Worm (Caenorhabditis elegans) whole organism, L1 larva: Measurements from ENCODE around the gene gpa-8.

Experiments used
- ama-1 ChIP-seq: fragments of 150-350 bp; optimal IDR thresholded peaks from 2 replicates; lab custom pipeline; 2014
- ceh-63 ChIP-seq: fragments of 200-800 bp; sonication (Bioruptor generic); optimal IDR thresholded peaks from 2 replicates; lab custom pipeline; 2018; ENCODE audit warnings: mild to moderate bottlenecking, missing genetic modification characterization, missing compliant biosample characterization
- fkh-4 ChIP-seq: sonication (generic microtip); optimal IDR thresholded peaks from 2 replicates; lab custom pipeline; 2016; ENCODE audit warnings: missing compliant biosample characterization, missing genetic modification characterization, borderline replicate concordance
- hlh-17 ChIP-seq: fragments of 200-800 bp; sonication (Bioruptor generic); optimal IDR thresholded peaks from 2 replicates; lab custom pipeline; 2018; ENCODE audit warnings: missing genetic modification characterization, mild to moderate bottlenecking, missing compliant biosample characterization, moderate library complexity, borderline replicate concordance
- hpl-2 ChIP-seq: fragments of 150-350 bp; optimal IDR thresholded peaks from 2 replicates; lab custom pipeline; 2014; ENCODE audit warnings: missing biosample characterization, missing genetic modification reagents, missing genetic modification characterization
- irx-1 ChIP-seq: sonication (generic microtip); optimal IDR thresholded peaks from 2 replicates; lab custom pipeline; 2016; ENCODE audit warnings: missing genetic modification characterization, missing compliant biosample characterization
- lin-14 ChIP-seq: fragments of 200-800 bp; sonication (Bioruptor generic); optimal IDR thresholded peaks from 2 replicates; lab custom pipeline; 2018; ENCODE audit warnings: mild to moderate bottlenecking, missing genetic modification characterization, moderate library complexity, missing compliant biosample characterization
- skn-1 ChIP-seq: fragments of 150-350 bp; optimal IDR thresholded peaks from 2 replicates; lab custom pipeline; 2014; ENCODE audit warnings: missing biosample characterization, missing genetic modification characterization
- snpc-4 ChIP-seq: fragments of 150-350 bp; optimal IDR thresholded peaks from 2 replicates; lab custom pipeline; 2014; ENCODE audit warnings: missing biosample characterization, missing genetic modification characterization
- ztf-4 ChIP-seq: fragments of 150-350 bp; optimal IDR thresholded peaks from 2 replicates; lab custom pipeline; 2014; ENCODE audit warnings: missing biosample characterization, missing genetic modification characterization

DNA sequence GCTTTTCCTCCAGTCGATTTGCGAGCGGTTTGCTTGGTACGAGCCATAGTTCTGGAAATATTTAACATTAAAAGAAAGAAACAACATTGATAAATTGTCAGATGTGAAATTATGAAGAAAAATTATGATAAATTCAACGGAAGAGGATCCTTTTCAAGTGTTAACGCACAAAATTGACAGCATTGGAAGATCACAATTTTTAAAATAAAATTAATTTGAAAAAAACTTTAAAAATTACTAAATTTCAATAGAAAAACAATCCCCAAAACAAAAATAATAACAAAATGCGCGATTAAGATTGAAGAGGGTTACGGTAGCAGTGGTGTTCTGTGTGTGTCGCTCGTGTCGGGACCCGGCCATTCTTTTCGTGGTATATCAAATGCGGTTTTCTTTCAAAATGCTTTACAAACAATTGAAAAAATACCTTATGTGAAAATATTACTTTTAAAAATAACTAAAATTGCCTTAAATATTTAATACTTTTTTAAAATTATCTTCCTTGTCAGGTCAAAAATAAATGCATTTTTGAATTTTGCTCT, 20.1 kb upstream of the gpa-8 start, which contains the start of gene his-74:
- TF ChIP-seq skn-1 (no peak), snpc-4 (tag; lab: Kevin White, UChicago) (no peak), lin-14 (GFP tag; lab: Kevin White, UChicago) (no peak), fkh-4 (tag; lab: Kevin White, UChicago) (no peak), ztf-4 (tag; lab: Kevin White, UChicago) (no peak), hpl-2 (GFP tag; lab: Kevin White, UChicago) (no peak), irx-1 (tag; lab: Kevin White, UChicago) (no peak), ceh-63 (GFP tag; lab: Kevin White, UChicago) (no peak), ama-1 (lab: Kevin White, UChicago) (no peak), hlh-17 (GFP tag; lab: Kevin White, UChicago) (no peak)
